Fruit fly (Drosophila melanogaster) whole organism, wandering third instar larva: Measurements from ENCODE around the gene CG1309.

Experiments
- Abd-B ChIP-seq: fragments of >200 bp; optimal IDR thresholded peaks from 2 replicates; lab custom pipeline; 2017; ENCODE audit warnings: missing biosample characterization, missing genetic modification characterization
- CG32264 ChIP-seq: fragments of 200-800 bp; sonication (Bioruptor generic); optimal IDR thresholded peaks from 2 replicates; lab custom pipeline; 2016; ENCODE audit warnings: missing biosample characterization, missing genetic modification characterization
- CG9705 ChIP-seq: fragments of 200-800 bp; sonication (Bioruptor generic); optimal IDR thresholded peaks from 2 replicates; lab custom pipeline; 2018; ENCODE audit warnings: missing biosample characterization, mild to moderate bottlenecking, missing genetic modification characterization
- CrebA ChIP-seq: fragments of 200-800 bp; sonication (Bioruptor generic); optimal IDR thresholded peaks from 2 replicates; lab custom pipeline; 2016; ENCODE audit warnings: missing biosample characterization, mild to moderate bottlenecking, missing genetic modification characterization, borderline replicate concordance
- Dfd ChIP-seq: fragments of >200 bp; optimal IDR thresholded peaks from 2 replicates; lab custom pipeline; 2017; ENCODE audit warnings: missing biosample characterization, missing genetic modification characterization
- Dif ChIP-seq: fragments of 200-275, 200-300 bp; sonication (Bioruptor generic); optimal IDR thresholded peaks from 2 replicates; lab custom pipeline; 2018; ENCODE audit warnings: missing biosample characterization, missing genetic modification characterization; ENCODE audit not compliant: partially characterized antibody
- GATAd ChIP-seq: sonication (Bioruptor generic); optimal IDR thresholded peaks from 2 replicates; lab custom pipeline; 2016; ENCODE audit warnings: missing biosample characterization, missing genetic modification characterization
- Hnf4 ChIP-seq: fragments of 200-800 bp; sonication (Bioruptor generic); optimal IDR thresholded peaks from 2 replicates; lab custom pipeline; 2016; ENCODE audit warnings: missing biosample characterization, mild to moderate bottlenecking, missing genetic modification characterization
- Hr83 ChIP-seq: fragments of 200-300 bp; sonication (Bioruptor generic); optimal IDR thresholded peaks from 2 replicates; lab custom pipeline; 2016; ENCODE audit warnings: missing biosample characterization, mild to moderate bottlenecking, missing genetic modification characterization, moderate library complexity; ENCODE audit not compliant: poor library complexity, severe bottlenecking
- Jra ChIP-seq: sonication (Bioruptor generic); optimal IDR thresholded peaks from 2 replicates; lab custom pipeline; 2016; ENCODE audit warnings: missing biosample characterization, missing genetic modification characterization
- Mio ChIP-seq: sonication (Bioruptor generic); optimal IDR thresholded peaks from 2 replicates; lab custom pipeline; 2016; ENCODE audit warnings: missing biosample characterization, missing genetic modification characterization
- Myc ChIP-seq: fragments of >200 bp; optimal IDR thresholded peaks from 2 replicates; lab custom pipeline; 2017
- N ChIP-seq: fragments of >200 bp; optimal IDR thresholded peaks from 2 replicates; lab custom pipeline; 2018; ENCODE audit warnings: missing biosample characterization, missing external identifiers, missing genetic modification characterization
- OdsH ChIP-seq: fragments of 200-800 bp; sonication (Bioruptor generic); optimal IDR thresholded peaks from 2 replicates; lab custom pipeline; 2016; ENCODE audit warnings: missing biosample characterization, mild to moderate bottlenecking, missing genetic modification characterization
- Rel ChIP-seq, 2 experiments: fragments of 200-800 bp; sonication (Bioruptor generic) in 1 of 2; optimal IDR thresholded peaks; 2 replicates in 1 of 2; 3 replicates in 1 of 2; lab custom pipeline; 2016 to 2019; ENCODE audit warnings: mild to moderate bottlenecking in 2 of 2, missing biosample characterization in 2 of 2, missing genetic modification characterization in 2 of 2, moderate library complexity in 1 of 2
- Sp1 ChIP-seq: fragments of 200-800 bp; sonication (Bioruptor generic); optimal IDR thresholded peaks from 3 replicates; lab custom pipeline; 2019; ENCODE audit warnings: missing biosample characterization, mild to moderate bottlenecking, missing genetic modification characterization, moderate library complexity
- Vsx2 ChIP-seq: fragments of 200-300, 225-300 bp; sonication (Bioruptor generic); optimal IDR thresholded peaks from 2 replicates; lab custom pipeline; 2018; ENCODE audit warnings: missing biosample characterization, missing genetic modification characterization; ENCODE audit not compliant: partially characterized antibody
- br ChIP-seq: fragments of 200-800 bp; sonication (Bioruptor generic); optimal IDR thresholded peaks from 2 replicates; lab custom pipeline; 2016; ENCODE audit warnings: missing biosample characterization, missing genetic modification characterization
- brk ChIP-seq: fragments of 200-800 bp; sonication (Bioruptor generic); optimal IDR thresholded peaks from 2 replicates; lab custom pipeline; 2016; ENCODE audit warnings: missing biosample characterization, mild to moderate bottlenecking, missing genetic modification characterization
- dl ChIP-seq, 2 experiments: fragments of 175-275, 200-275 bp in 1 of 2; fragments of 200-275 bp in 1 of 2; sonication (Bioruptor generic); optimal IDR thresholded peaks; lab custom pipeline; 2018; ENCODE audit warnings: mild to moderate bottlenecking in 2 of 2, missing biosample characterization in 2 of 2, missing genetic modification characterization in 2 of 2, moderate library complexity in 2 of 2; ENCODE audit not compliant: partially characterized antibody in 2 of 2, insufficient read depth in 1 of 2
- dsf ChIP-seq: sonication (Bioruptor generic); optimal IDR thresholded peaks from 2 replicates; lab custom pipeline; 2016; ENCODE audit warnings: missing biosample characterization, missing genetic modification characterization, borderline replicate concordance
- ey ChIP-seq: fragments of 200-800 bp; sonication (Bioruptor generic); optimal IDR thresholded peaks from 2 replicates; lab custom pipeline; 2016; ENCODE audit warnings: missing biosample characterization, missing genetic modification characterization
- foxo ChIP-seq, 2 experiments: fragments of 200-800 bp; sonication (Bioruptor generic); optimal IDR thresholded peaks; 2 replicates in 1 of 2; 3 replicates in 1 of 2; lab custom pipeline; 2016 to 2017; ENCODE audit warnings: missing biosample characterization in 2 of 2, missing genetic modification characterization in 2 of 2
- fru ChIP-seq: fragments of 200-800 bp; sonication (Bioruptor generic); optimal IDR thresholded peaks from 3 replicates; lab custom pipeline; 2016; ENCODE audit warnings: missing biosample characterization, mild to moderate bottlenecking, missing genetic modification characterization
- h ChIP-seq: fragments of 200-800 bp; sonication (Bioruptor generic); optimal IDR thresholded peaks from 3 replicates; lab custom pipeline; 2016; ENCODE audit warnings: missing biosample characterization, mild to moderate bottlenecking, missing genetic modification characterization
- jim ChIP-seq: fragments of 175-275, 200-325 bp; sonication (Bioruptor generic); optimal IDR thresholded peaks from 2 replicates; lab custom pipeline; 2016; ENCODE audit warnings: missing biosample characterization, mild to moderate bottlenecking, missing genetic modification characterization
- lola ChIP-seq: fragments of >200 bp; optimal IDR thresholded peaks from 2 replicates; lab custom pipeline; 2017; ENCODE audit warnings: missing biosample characterization, missing genetic modification characterization
- pan ChIP-seq: fragments of >200 bp; optimal IDR thresholded peaks from 2 replicates; lab custom pipeline; 2017
- psq ChIP-seq: fragments of 200-800 bp; sonication (Bioruptor generic); optimal IDR thresholded peaks from 3 replicates; lab custom pipeline; 2017; ENCODE audit warnings: missing biosample characterization, mild to moderate bottlenecking, missing genetic modification characterization, moderate library complexity
- rgr ChIP-seq: fragments of 200-800 bp; sonication (Bioruptor generic); optimal IDR thresholded peaks from 3 replicates; lab custom pipeline; 2016; ENCODE audit warnings: missing biosample characterization, mild to moderate bottlenecking, missing genetic modification characterization
- sage ChIP-seq: fragments of 200-800 bp; sonication (Bioruptor generic); optimal IDR thresholded peaks from 2 replicates; lab custom pipeline; 2016; ENCODE audit warnings: missing biosample characterization, mild to moderate bottlenecking, missing genetic modification characterization
- sv ChIP-seq: fragments of 200-800 bp; sonication (Bioruptor generic); optimal IDR thresholded peaks from 3 replicates; lab custom pipeline; 2016; ENCODE audit warnings: missing biosample characterization, missing genetic modification characterization
- tai ChIP-seq: sonication (Bioruptor generic); optimal IDR thresholded peaks from 2 replicates; lab custom pipeline; 2016; ENCODE audit warnings: missing biosample characterization, missing genetic modification characterization
- usp ChIP-seq: fragments of >200 bp; optimal IDR thresholded peaks from 2 replicates; lab custom pipeline; 2017; ENCODE audit warnings: missing biosample characterization, missing genetic modification characterization
- woc ChIP-seq: sonication (Bioruptor generic); optimal IDR thresholded peaks from 2 replicates; lab custom pipeline; 2016; ENCODE audit warnings: missing biosample characterization, mild to moderate bottlenecking, missing genetic modification characterization

Gene CG1309

DNA sequence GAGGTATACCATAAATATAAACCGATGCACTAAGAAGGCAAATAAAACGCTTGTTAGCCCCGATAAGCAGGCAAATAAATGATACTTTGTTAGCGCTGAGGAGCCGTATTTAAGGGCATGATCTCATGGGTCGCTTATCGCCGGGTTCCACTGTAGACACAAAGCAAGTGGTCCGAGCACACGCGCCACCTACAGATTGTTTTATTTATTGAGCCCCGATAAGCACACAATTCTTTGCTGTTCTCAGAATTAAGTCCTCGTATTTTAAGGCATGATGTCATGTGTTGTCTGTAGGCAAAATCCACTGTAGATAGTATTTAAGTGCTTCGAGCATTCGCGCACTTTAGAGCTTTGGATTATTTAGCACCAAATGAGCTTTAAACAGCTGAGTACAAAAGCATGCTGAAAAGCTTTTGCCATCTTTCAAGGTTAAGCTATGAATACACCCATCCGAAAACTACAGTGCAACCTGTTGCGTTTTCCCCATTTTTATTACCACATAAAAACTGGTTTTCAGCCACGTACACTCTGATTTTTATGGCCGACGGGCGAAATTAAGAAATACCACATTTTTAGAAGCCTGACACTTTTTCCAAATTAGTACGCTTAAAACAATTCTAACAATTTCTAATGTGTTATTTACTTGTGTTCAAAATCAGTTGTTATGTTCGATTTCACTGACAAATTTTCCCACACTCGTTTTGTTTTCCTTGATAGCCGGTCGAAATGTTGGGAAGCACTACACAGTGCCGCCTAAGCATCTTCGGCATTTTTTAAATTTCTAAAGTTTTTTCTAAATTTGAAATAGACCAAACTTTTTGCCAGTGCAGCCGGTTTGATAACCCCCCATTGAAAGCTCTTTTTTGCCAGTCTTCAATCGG lies 19.5 kb upstream of the CG1309 start, which contains the start of gene Sqor (continued):
- TF ChIP-seq Rel (GFP tag; optimal IDR thresholded peaks at IDR 0.05; lab: Kevin White, UChicago), result peak; percentile 67
- TF ChIP-seq Rel (tag; optimal IDR thresholded peaks at IDR 0.05; lab: Kevin White, UChicago), result peak; percentile 77
- TF ChIP-seq usp, result peak; percentile 44
- TF ChIP-seq h (GFP tag; lab: Kevin White, UChicago), result peak; percentile 93
- TF ChIP-seq GATAd, result peak; percentile 36
- no peak for TF ChIP-seq Vsx2 (GFP tag; lab: Kevin White, UChicago)
- TF ChIP-seq dl (GFP tag; optimal IDR thresholded peaks at IDR 0.05; lab: Kevin White, UChicago; ENCODE audit: insufficient read depth in 1 of 2, partially characterized antibody in 2 of 2), result no peak
- TF ChIP-seq CrebA (GFP tag; lab: Kevin White, UChicago), result no peak
- TF ChIP-seq sage, result peak; percentile 50
- TF ChIP-seq, all 38 proteins: peak for 28

DNA sequence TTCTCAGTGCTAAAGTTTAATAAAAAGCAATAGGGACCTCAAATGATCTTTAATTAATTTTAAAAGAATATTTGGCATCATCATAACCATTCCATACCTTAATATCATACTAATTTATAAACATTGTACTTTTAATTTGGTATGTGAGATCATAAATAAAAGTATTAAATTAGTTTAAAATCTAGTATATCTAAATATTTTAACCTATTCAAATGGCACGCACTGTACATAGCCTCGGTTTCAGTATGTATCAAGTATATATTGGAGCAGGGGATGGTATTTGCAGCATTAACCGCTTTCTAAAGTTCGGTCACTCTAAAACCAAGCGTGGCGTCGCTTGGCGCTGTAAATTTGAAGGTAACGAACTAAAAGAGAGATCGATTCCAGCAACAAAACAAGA lies 16.8 kb upstream of the CG1309 start, which contains the start of gene pav:
pav (plus strand) TSS at position 307 of the 400 bp plus-strand sequence.
- TF ChIP-seq OdsH (GFP tag; lab: Kevin White, UChicago), result peak; percentile 1
- TF ChIP-seq Dfd, result no peak
- TF ChIP-seq, all 38 proteins: peak for 1

DNA sequence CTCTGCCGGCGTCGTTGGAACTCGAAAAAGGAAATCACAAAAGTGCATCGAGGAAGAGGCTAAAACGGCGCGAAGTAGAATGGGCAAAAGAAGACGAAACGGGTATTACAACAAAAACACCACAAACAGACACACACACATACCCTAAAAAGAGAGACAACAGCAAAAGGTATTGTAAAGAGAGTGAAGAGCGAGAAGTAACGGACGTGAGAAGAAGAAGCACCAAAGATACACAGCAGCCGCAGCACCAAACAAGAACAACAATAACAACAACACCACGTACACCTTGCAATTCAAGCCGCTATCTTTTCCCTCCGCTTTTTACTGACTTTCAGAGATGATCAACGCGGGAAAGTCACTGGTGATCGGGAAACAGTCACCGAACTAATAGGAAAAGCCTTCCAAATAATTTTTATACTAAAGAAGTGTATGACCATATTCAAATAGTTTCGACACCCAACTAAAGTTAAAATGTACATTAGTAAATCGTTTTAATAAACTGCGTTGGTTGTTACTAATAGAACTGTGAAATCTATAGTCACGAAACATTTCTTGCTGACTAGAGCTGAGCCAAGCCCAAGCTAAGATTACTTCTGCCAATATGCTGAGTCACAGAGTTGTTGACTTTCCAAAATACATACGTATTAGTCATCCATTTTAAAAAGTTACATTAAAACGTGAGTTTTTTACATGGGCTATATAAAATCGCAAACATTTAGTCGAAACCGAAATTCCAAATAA lies 6.9 kb upstream of the CG1309 start:
- TF ChIP-seq CG9705 (GFP tag; lab: Kevin White, UChicago) (peak; percentile 3), Myc (lab: Kevin White, UChicago) (peak; percentile 50), jim (GFP tag; lab: Kevin White, UChicago) (no peak), woc (GFP tag; lab: Kevin White, UChicago) (peak; percentile 52), Rel (GFP tag; optimal IDR thresholded peaks at IDR 0.05; lab: Kevin White, UChicago) (no peak), Rel (tag; optimal IDR thresholded peaks at IDR 0.05; lab: Kevin White, UChicago) (peak; percentile 15), psq (GFP tag; lab: Kevin White, UChicago) (peak; percentile 89), OdsH (GFP tag; lab: Kevin White, UChicago) (no peak), fru (GFP tag; lab: Kevin White, UChicago) (peak; percentile 79), Dif (GFP tag; lab: Kevin White, UChicago) (peak; percentile 32)

DNA sequence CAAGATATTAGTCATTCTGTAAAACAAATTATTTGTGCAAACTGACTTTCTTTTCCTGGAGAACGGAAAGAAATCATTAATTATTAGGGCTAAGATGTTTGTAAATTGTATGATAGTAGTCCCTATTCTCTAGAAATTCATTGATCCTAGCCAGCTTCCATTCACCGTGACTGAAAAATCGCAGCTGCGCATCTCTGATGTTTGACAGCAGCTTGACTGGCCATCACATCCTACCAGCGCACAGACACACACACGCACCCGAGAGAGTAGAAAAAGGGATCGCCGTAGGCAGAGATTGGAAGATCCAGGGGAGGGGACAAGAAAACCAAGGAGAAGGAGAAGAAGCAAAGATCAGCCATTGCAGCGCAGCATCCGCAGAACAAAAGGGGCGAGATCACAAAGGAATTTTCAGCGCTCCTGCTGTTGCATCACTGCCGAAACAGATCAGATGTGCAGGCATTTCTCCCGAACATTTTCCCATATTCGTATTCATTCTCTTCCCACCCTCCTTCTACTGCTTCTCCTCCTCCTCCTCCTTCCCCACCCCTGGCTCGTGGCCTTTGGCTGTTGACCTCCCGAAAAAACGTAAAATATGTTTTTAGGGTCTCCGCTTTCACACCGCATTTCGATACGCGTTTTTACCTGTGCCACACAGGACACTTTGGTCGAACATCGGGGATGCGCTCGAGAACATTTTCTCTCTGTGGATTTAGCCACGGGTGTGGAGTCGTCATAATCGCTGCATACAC lies 6.2 kb upstream of the CG1309 start:
- TF ChIP-seq rgr, result peak; percentile 32
- TF ChIP-seq psq (GFP tag; lab: Kevin White, UChicago), result peak; percentile 84
- no peak for TF ChIP-seq tai
- no peak for TF ChIP-seq pan (lab: Kevin White, UChicago)
- no peak for TF ChIP-seq sv (GFP tag; lab: Kevin White, UChicago)
- TF ChIP-seq br (GFP tag; lab: Kevin White, UChicago), result no peak
- TF ChIP-seq CrebA (GFP tag; lab: Kevin White, UChicago), result no peak
- TF ChIP-seq Myc (lab: Kevin White, UChicago), result peak; percentile 28
- TF ChIP-seq foxo (GFP tag; optimal IDR thresholded peaks at IDR 0.05; lab: Kevin White, UChicago), result peak in 1 of 2 experiments; percentile 28
- TF ChIP-seq Dif (GFP tag; lab: Kevin White, UChicago), result no peak
- TF ChIP-seq sage, result no peak
- no peak for TF ChIP-seq OdsH (GFP tag; lab: Kevin White, UChicago)
- TF ChIP-seq fru (GFP tag; lab: Kevin White, UChicago), result peak; percentile 46
- TF ChIP-seq woc (GFP tag; lab: Kevin White, UChicago), result peak; percentile 45
- no peak for TF ChIP-seq lola (GFP tag; lab: Kevin White, UChicago)
- TF ChIP-seq Sp1, result peak; percentile 18
- TF ChIP-seq dsf (GFP tag; lab: Kevin White, UChicago), result no peak
- TF ChIP-seq CG9705 (GFP tag; lab: Kevin White, UChicago), result no peak
- TF ChIP-seq Dfd, result no peak
- TF ChIP-seq N (GFP tag; lab: Kevin White, UChicago), result no peak
- TF ChIP-seq Jra (GFP tag; lab: Kevin White, UChicago), result no peak
- TF ChIP-seq CG32264 (GFP tag; lab: Kevin White, UChicago), result no peak
- no peak for TF ChIP-seq usp
- peak; percentile 30 for TF ChIP-seq ey
- TF ChIP-seq Mio (GFP tag; lab: Kevin White, UChicago), result no peak
- no peak for TF ChIP-seq Hr83 (GFP tag; lab: Kevin White, UChicago)
- no peak for TF ChIP-seq Vsx2 (GFP tag; lab: Kevin White, UChicago)
- no peak for TF ChIP-seq jim (GFP tag; lab: Kevin White, UChicago)
- no peak for TF ChIP-seq dl (GFP tag; optimal IDR thresholded peaks at IDR 0.05; lab: Kevin White, UChicago; ENCODE audit: insufficient read depth in 1 of 2, partially characterized antibody in 2 of 2)
- no peak for TF ChIP-seq Rel (GFP tag; optimal IDR thresholded peaks at IDR 0.05; lab: Kevin White, UChicago)
- no peak for TF ChIP-seq Rel (tag; optimal IDR thresholded peaks at IDR 0.05; lab: Kevin White, UChicago)
- no peak for TF ChIP-seq brk
- TF ChIP-seq Hnf4 (GFP tag; lab: Kevin White, UChicago), result no peak
- TF ChIP-seq Abd-B, result no peak
- TF ChIP-seq h (GFP tag; lab: Kevin White, UChicago), result peak; percentile 23
